Worm (Caenorhabditis elegans) whole organism, young adult: Measurements from ENCODE around the gene K03A11.4.

ENCODE experiments used
- B0035.1 ChIP-seq: sonication (generic microtip); optimal IDR thresholded peaks from 2 replicates; lab custom pipeline; 2016; ENCODE audit warnings: missing genetic modification characterization, mild to moderate bottlenecking, missing compliant biosample characterization, missing genotype, missing genetic modification reagents
- F22D6.2 ChIP-seq: sonication (generic microtip); optimal IDR thresholded peaks from 2 replicates; lab custom pipeline; 2016; ENCODE audit warnings: mild to moderate bottlenecking, missing genetic modification characterization, missing compliant biosample characterization
- F49E8.2 ChIP-seq: sonication (generic microtip); optimal IDR thresholded peaks from 3 replicates; lab custom pipeline; 2017; ENCODE audit warnings: missing genetic modification characterization, mild to moderate bottlenecking, missing compliant biosample characterization, antibody characterized with exemption, moderate library complexity; ENCODE audit not compliant: insufficient read depth
- F57C9.4 ChIP-seq: sonication (generic microtip); optimal IDR thresholded peaks from 2 replicates; lab custom pipeline; 2017; ENCODE audit warnings: mild to moderate bottlenecking, missing genetic modification characterization, missing compliant biosample characterization
- T26A5.8 ChIP-seq: sonication (generic microtip); optimal IDR thresholded peaks from 2 replicates; lab custom pipeline; 2016; ENCODE audit warnings: missing genetic modification characterization, missing compliant biosample characterization
- Y53F4B.3 ChIP-seq: fragments of 200-800 bp; sonication (Bioruptor generic); IDR thresholded peaks from 2 replicates; pipeline ENCODE4 v1.3.6; 2022; ENCODE audit warnings: missing genetic modification reagents, missing genetic modification characterization, missing compliant biosample characterization
- ZK185.1 ChIP-seq: sonication (generic microtip); optimal IDR thresholded peaks from 2 replicates; lab custom pipeline; 2016; ENCODE audit warnings: mild to moderate bottlenecking, missing genetic modification characterization, missing compliant biosample characterization; ENCODE audit not compliant: poor library complexity, severe bottlenecking
- atf-7 ChIP-seq: sonication (generic microtip); optimal IDR thresholded peaks from 2 replicates; lab custom pipeline; 2017; ENCODE audit warnings: mild to moderate bottlenecking, missing genetic modification characterization, missing compliant biosample characterization
- attf-5 ChIP-seq: fragments of 200-800 bp; sonication (Bioruptor generic); optimal IDR thresholded peaks from 2 replicates; lab custom pipeline; 2018; ENCODE audit warnings: mild to moderate bottlenecking, missing genetic modification characterization, missing compliant biosample characterization
- bed-1 ChIP-seq: fragments of 200-800 bp; sonication (Bioruptor generic); IDR thresholded peaks from 2 replicates; pipeline ENCODE4 v1.3.6; 2022; ENCODE audit warnings: missing genetic modification reagents, missing genetic modification characterization, missing compliant biosample characterization
- bed-2 ChIP-seq: fragments of 200-800 bp; sonication (Bioruptor generic); IDR thresholded peaks from 2 replicates; pipeline ENCODE4 v1.3.6; 2022; ENCODE audit warnings: missing genetic modification reagents, missing genetic modification characterization, missing compliant biosample characterization
- ccch-3 ChIP-seq: fragments of 200-800 bp; sonication (Bioruptor generic); optimal IDR thresholded peaks from 2 replicates; lab custom pipeline; 2018; ENCODE audit warnings: mild to moderate bottlenecking, missing genetic modification characterization, missing compliant biosample characterization
- ceh-27 ChIP-seq: fragments of 200-800 bp; sonication (Bioruptor generic); optimal IDR thresholded peaks from 2 replicates; lab custom pipeline; 2018; ENCODE audit warnings: mild to moderate bottlenecking, missing genetic modification characterization, moderate library complexity, missing compliant biosample characterization
- ceh-58 ChIP-seq: fragments of 200-800 bp; sonication (Bioruptor generic); IDR thresholded peaks from 2 replicates; pipeline ENCODE4 v1.3.6; 2022; ENCODE audit warnings: missing genetic modification characterization, missing compliant biosample characterization
- ceh-79 ChIP-seq: sonication (generic microtip); optimal IDR thresholded peaks from 2 replicates; lab custom pipeline; 2017; ENCODE audit warnings: mild to moderate bottlenecking, missing genetic modification characterization, missing compliant biosample characterization
- dpl-1 ChIP-seq: fragments of 150-350 bp; optimal IDR thresholded peaks from 2 replicates; lab custom pipeline; 2014; ENCODE audit warnings: missing biosample characterization, missing genetic modification reagents, missing genetic modification characterization
- efl-1 ChIP-seq: fragments of 150-350 bp; optimal IDR thresholded peaks from 2 replicates; lab custom pipeline; 2014; ENCODE audit warnings: missing biosample characterization, missing genetic modification reagents, missing genetic modification characterization
- egrh-3 ChIP-seq: fragments of 200-800 bp; sonication (Bioruptor generic); IDR thresholded peaks from 2 replicates; pipeline ENCODE4 v1.3.6; 2022; ENCODE audit warnings: missing genetic modification reagents, missing genetic modification characterization, missing compliant biosample characterization
- him-1 ChIP-seq: sonication (generic microtip); optimal IDR thresholded peaks from 2 replicates; lab custom pipeline; 2016; ENCODE audit warnings: missing genotype, missing genetic modification reagents, missing genetic modification characterization, missing compliant biosample characterization
- hrde-1 ChIP-seq: sonication (generic microtip); optimal IDR thresholded peaks from 2 replicates; lab custom pipeline; 2016; ENCODE audit warnings: missing genetic modification characterization, mild to moderate bottlenecking, missing compliant biosample characterization, moderate library complexity, missing genotype, missing genetic modification reagents, borderline replicate concordance
- hsf-1 ChIP-seq: fragments of 200-800 bp; sonication (Bioruptor generic); IDR thresholded peaks from 2 replicates; pipeline ENCODE4 v1.3.6; 2022; ENCODE audit warnings: missing genetic modification reagents, missing genetic modification characterization, missing compliant biosample characterization
- let-526 ChIP-seq: fragments of 200-800 bp; sonication (Bioruptor generic); IDR thresholded peaks from 2 replicates; pipeline ENCODE4 v1.3.6; 2022; ENCODE audit warnings: missing genetic modification reagents, missing genetic modification characterization, missing compliant biosample characterization
- lin-40 ChIP-seq: sonication (generic microtip); optimal IDR thresholded peaks from 2 replicates; lab custom pipeline; 2016; ENCODE audit warnings: missing genetic modification characterization, mild to moderate bottlenecking, missing compliant biosample characterization, missing genotype, missing genetic modification reagents
- madf-6 ChIP-seq: fragments of 200-800 bp; sonication (Bioruptor generic); IDR thresholded peaks from 2 replicates; pipeline ENCODE4 v1.3.6; 2022; ENCODE audit warnings: missing genetic modification reagents, missing genetic modification characterization, missing compliant biosample characterization
- mcd-1 ChIP-seq: fragments of 200-800 bp; sonication (Bioruptor generic); IDR thresholded peaks from 2 replicates; pipeline ENCODE4 v1.3.6; 2022; ENCODE audit warnings: missing genetic modification reagents, missing genetic modification characterization, missing compliant biosample characterization
- mel-28 ChIP-seq: sonication (generic microtip); optimal IDR thresholded peaks from 2 replicates; lab custom pipeline; 2016; ENCODE audit warnings: borderline replicate concordance, mild to moderate bottlenecking, missing genetic modification characterization, missing compliant biosample characterization
- mxl-1 ChIP-seq: sonication (generic microtip); optimal IDR thresholded peaks from 2 replicates; lab custom pipeline; 2016; ENCODE audit warnings: missing genetic modification characterization, missing compliant biosample characterization
- nfya-2 ChIP-seq: fragments of 200-800 bp; sonication (Bioruptor generic); IDR thresholded peaks from 2 replicates; pipeline ENCODE4 v1.3.6; 2022; ENCODE audit warnings: missing genetic modification reagents, missing genetic modification characterization, missing compliant biosample characterization
- nfyb-1 ChIP-seq: fragments of 200-800 bp; sonication (Bioruptor generic); IDR thresholded peaks from 2 replicates; pipeline ENCODE4 v1.3.6; 2022; ENCODE audit warnings: missing genetic modification reagents, missing genetic modification characterization, missing compliant biosample characterization
- nhr-120 ChIP-seq: fragments of 200-800 bp; sonication (Bioruptor generic); IDR thresholded peaks from 2 replicates; pipeline ENCODE4 v1.3.6; 2022; ENCODE audit warnings: missing genetic modification characterization, missing compliant biosample characterization
- nhr-179 ChIP-seq: sonication (generic microtip); optimal IDR thresholded peaks from 2 replicates; lab custom pipeline; 2016; ENCODE audit warnings: mild to moderate bottlenecking, missing genetic modification characterization, missing compliant biosample characterization
- rcor-1 ChIP-seq: fragments of 200-800 bp; sonication (Bioruptor generic); IDR thresholded peaks from 2 replicates; pipeline ENCODE4 v1.3.6; 2022; ENCODE audit warnings: missing genetic modification reagents, missing genetic modification characterization, missing compliant biosample characterization
- rec-8 ChIP-seq, 2 experiments: sonication (generic microtip); optimal IDR thresholded peaks; 2 replicates each; lab custom pipeline; 2016; ENCODE audit warnings: mild to moderate bottlenecking in 2 of 2, missing genetic modification characterization in 2 of 2, missing genetic modification reagents in 2 of 2, missing genotype in 2 of 2, missing biosample characterization in 1 of 2, missing compliant biosample characterization in 1 of 2, moderate library complexity in 1 of 2
- rpc-1 ChIP-seq, 2 experiments: fragments of 150-350 bp in 1 of 2; sonication (generic microtip) in 1 of 2; optimal IDR thresholded peaks; 2 replicates each; lab custom pipeline; 2014 to 2018; ENCODE audit warnings: missing biosample characterization in 1 of 2, missing genetic modification characterization in 1 of 2, missing genetic modification reagents in 1 of 2, missing genotype in 1 of 2
- snpc-1.1 ChIP-seq: sonication (generic microtip); optimal IDR thresholded peaks from 2 replicates; lab custom pipeline; 2017; ENCODE audit warnings: missing genetic modification characterization, mild to moderate bottlenecking, missing compliant biosample characterization, antibody characterized with exemption, moderate library complexity, missing genotype, missing genetic modification reagents; ENCODE audit not compliant: insufficient read depth
- tbp1 ChIP-seq: fragments of 200-800 bp; sonication (Bioruptor generic); optimal IDR thresholded peaks from 2 replicates; lab custom pipeline; 2018; ENCODE audit warnings: mild to moderate bottlenecking, missing genetic modification characterization, missing compliant biosample characterization
- ztf-25 ChIP-seq: fragments of 200-800 bp; sonication (Bioruptor generic); IDR thresholded peaks from 2 replicates; pipeline ENCODE4 v1.3.6; 2022; ENCODE audit warnings: missing genetic modification reagents, missing genetic modification characterization, missing compliant biosample characterization
- ztf-26 ChIP-seq: sonication (generic microtip); optimal IDR thresholded peaks from 2 replicates; lab custom pipeline; 2017; ENCODE audit warnings: missing genetic modification characterization, missing compliant biosample characterization
- ztf-3 ChIP-seq: fragments of 200-800 bp; sonication (Bioruptor generic); optimal IDR thresholded peaks from 2 replicates; lab custom pipeline; 2018; ENCODE audit warnings: mild to moderate bottlenecking, missing genetic modification characterization, missing compliant biosample characterization

The K03A11.4 gene

ce11 chrX:13088539-13088938 is 10.6 kb downstream of the K03A11.4 start:
- TF ChIP-seq rcor-1 (GFP tag; lab: Robert Waterston, UW) (no peak), hrde-1 (tag; lab: Kevin White, UChicago) (no peak), ccch-3 (GFP tag; lab: Kevin White, UChicago) (no peak), him-1 (tag; lab: Kevin White, UChicago) (no peak), mxl-1 (no peak), ztf-26 (no peak), ztf-25 (no peak), let-526 (GFP tag; lab: Robert Waterston, UW) (no peak), rec-8 (tag; optimal IDR thresholded peaks at IDR 0.05; lab: Kevin White, UChicago) (no peak), ceh-79 (tag; lab: Kevin White, UChicago) (no peak), lin-40 (tag; lab: Kevin White, UChicago) (no peak), mcd-1 (GFP tag; lab: Robert Waterston, UW) (no peak), F57C9.4 (tag; lab: Kevin White, UChicago) (no peak), F49E8.2 (tag; lab: Kevin White, UChicago) (no peak), ZK185.1 (tag; lab: Kevin White, UChicago) (no peak)

DNA sequence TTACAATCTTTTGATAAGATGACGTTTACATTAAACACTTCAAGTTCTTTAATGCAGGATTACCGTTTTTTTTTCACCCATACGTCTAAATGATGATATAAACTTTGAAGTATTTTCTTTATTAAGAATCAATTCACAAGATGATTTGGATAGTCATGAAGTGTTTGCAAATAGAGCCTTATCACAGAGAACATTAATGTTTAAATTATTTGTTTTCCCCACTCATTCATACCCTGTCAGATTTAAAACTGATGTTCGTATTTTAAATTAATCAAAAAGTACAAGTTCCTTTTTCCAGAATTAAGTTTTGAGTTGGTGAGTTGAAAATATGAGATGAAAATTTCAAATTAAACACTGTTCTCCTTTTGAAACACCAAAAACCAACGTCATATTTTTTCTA is 12.7 kb downstream of the K03A11.4 start, which contains the start of gene R03G8.3:
TSS of gene R03G8.3 (plus strand) at position 301 of the 400 bp plus-strand sequence.
- TF ChIP-seq ztf-3 (GFP tag; lab: Kevin White, UChicago) (no peak), nfyb-1 (GFP tag; lab: Robert Waterston, UW) (no peak), ceh-27 (GFP tag; lab: Kevin White, UChicago) (no peak), tbp1 (no peak), B0035.1 (tag; lab: Kevin White, UChicago) (no peak), nhr-120 (GFP tag; lab: Robert Waterston, UW) (no peak), nfya-2 (GFP tag; lab: Robert Waterston, UW) (no peak), rec-8 (tag; optimal IDR thresholded peaks at IDR 0.05; lab: Kevin White, UChicago) (no peak), atf-7 (tag; lab: Kevin White, UChicago) (no peak), hsf-1 (GFP tag; lab: Robert Waterston, UW) (no peak), mel-28 (tag; lab: Kevin White, UChicago) (no peak), dpl-1 (GFP tag; lab: Kevin White, UChicago) (no peak), nhr-179 (tag; lab: Kevin White, UChicago) (no peak), madf-6 (no peak), ceh-79 (tag; lab: Kevin White, UChicago) (no peak), him-1 (tag; lab: Kevin White, UChicago) (no peak), bed-2 (GFP tag; lab: Robert Waterston, UW) (no peak), F22D6.2 (tag; lab: Kevin White, UChicago) (no peak)

DNA sequence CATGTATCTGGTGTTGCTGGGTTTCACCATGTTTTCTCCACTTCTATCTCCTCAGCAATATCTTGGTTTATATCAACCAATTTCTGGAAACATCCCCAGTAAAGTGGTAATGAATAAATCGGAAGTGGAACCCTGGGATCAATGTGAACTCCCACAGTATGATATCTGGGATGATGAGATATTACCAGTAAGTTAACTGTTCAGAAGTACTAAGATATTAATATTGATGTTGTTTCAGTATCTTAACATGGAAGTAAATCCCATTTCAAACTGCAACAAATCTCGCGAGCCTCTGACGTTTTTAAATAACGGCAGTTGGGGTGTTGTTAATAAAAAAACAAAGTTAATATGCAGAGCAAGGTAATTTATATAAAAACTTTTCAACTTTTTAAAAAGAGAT is 13.2 kb downstream of the K03A11.4 start:
- TF ChIP-seq attf-5 (GFP tag; lab: Kevin White, UChicago) (no peak), rpc-1 (optimal IDR thresholded peaks at IDR 0.05; lab: Kevin White, UChicago) (no peak), rpc-1 (tag; optimal IDR thresholded peaks at IDR 0.05; lab: Kevin White, UChicago) (no peak), hrde-1 (tag; lab: Kevin White, UChicago) (no peak), T26A5.8 (no peak), snpc-1.1 (tag; lab: Kevin White, UChicago) (no peak), Y53F4B.3 (no peak), efl-1 (no peak), bed-1 (GFP tag; lab: Robert Waterston, UW) (no peak), egrh-3 (no peak), ceh-58 (GFP tag; lab: Robert Waterston, UW) (no peak)
- TF ChIP-seq, all 124 proteins: peak for 0
